Fruit fly (Drosophila melanogaster) whole organism, embryonic: Measurements from ENCODE around the gene Rip11.

Source experiments
- CG11456 ChIP-seq: fragments of 200-800 bp; sonication (Bioruptor generic); IDR thresholded peaks from 3 replicates; pipeline ENCODE4 v1.3.6; 2022; ENCODE audit warnings: missing biosample characterization, missing genetic modification characterization
- CG12071 ChIP-seq: fragments of 200-800 bp; sonication (Bioruptor generic); optimal IDR thresholded peaks from 3 replicates; lab custom pipeline; 2018; ENCODE audit warnings: missing biosample characterization, mild to moderate bottlenecking, missing genetic modification characterization
- CG12391 ChIP-seq: fragments of 200-800 bp; sonication (Bioruptor generic); optimal IDR thresholded peaks from 3 replicates; lab custom pipeline; 2018; ENCODE audit warnings: missing biosample characterization, mild to moderate bottlenecking, missing genetic modification characterization, moderate library complexity
- CG14014 ChIP-seq: fragments of 200-800 bp; sonication (Bioruptor generic); IDR thresholded peaks from 2 replicates; pipeline ENCODE4 v1.3.6; 2022; ENCODE audit warnings: missing biosample characterization, missing genetic modification characterization
- CG14050 ChIP-seq: fragments of 200-800 bp; sonication (Bioruptor generic); IDR thresholded peaks from 3 replicates; pipeline ENCODE4 v1.3.6; 2022; ENCODE audit warnings: missing biosample characterization, missing genetic modification characterization
- CG14441 ChIP-seq: fragments of 200-800 bp; sonication (Bioruptor generic); IDR thresholded peaks from 2 replicates; pipeline ENCODE4 v1.3.6; 2022; ENCODE audit warnings: missing biosample characterization, missing genetic modification characterization
- CG15601 ChIP-seq: fragments of 200-800 bp; sonication (Bioruptor generic); optimal IDR thresholded peaks from 3 replicates; lab custom pipeline; 2019; ENCODE audit warnings: missing biosample characterization, mild to moderate bottlenecking, missing genetic modification characterization, moderate library complexity
- CG18599 ChIP-seq: fragments of 200-800 bp; sonication (Bioruptor generic); optimal IDR thresholded peaks from 3 replicates; lab custom pipeline; 2017; ENCODE audit warnings: missing biosample characterization, missing genetic modification characterization, mild to moderate bottlenecking, moderate library complexity, missing genetic modification reagents
- CG30431 ChIP-seq: fragments of 200-800 bp; sonication (Bioruptor generic); optimal IDR thresholded peaks from 2 replicates; lab custom pipeline; 2017; ENCODE audit warnings: missing biosample characterization, missing genetic modification characterization
- CG32532 ChIP-seq: fragments of 200-800 bp; sonication (Bioruptor generic); IDR thresholded peaks from 2 replicates; pipeline ENCODE4 v1.3.6; 2022; ENCODE audit warnings: missing biosample characterization, missing genetic modification characterization
- CG6654 ChIP-seq: fragments of 200-800 bp; sonication (Bioruptor generic); optimal IDR thresholded peaks from 2 replicates; lab custom pipeline; 2017; ENCODE audit warnings: missing biosample characterization, mild to moderate bottlenecking, missing genetic modification characterization
- CG7372 ChIP-seq: fragments of 200-800 bp; sonication (Bioruptor generic); IDR thresholded peaks from 2 replicates; pipeline ENCODE4 v1.3.6; 2022; ENCODE audit warnings: missing biosample characterization, missing genetic modification characterization
- CG8359 ChIP-seq: fragments of 200-800 bp; sonication (Bioruptor generic); optimal IDR thresholded peaks from 2 replicates; lab custom pipeline; 2017; ENCODE audit warnings: missing biosample characterization, mild to moderate bottlenecking, missing genetic modification characterization, borderline replicate concordance
- CG9797 ChIP-seq: fragments of 200-800 bp; sonication (Bioruptor generic); optimal IDR thresholded peaks from 3 replicates; lab custom pipeline; 2018; ENCODE audit warnings: missing biosample characterization, mild to moderate bottlenecking, missing genetic modification characterization
- Dfd ChIP-seq, 2 experiments: fragments of >200 bp; optimal IDR thresholded peaks; 2 replicates each; lab custom pipeline; 2017; ENCODE audit warnings: missing biosample characterization in 2 of 2, missing genetic modification characterization in 2 of 2
- Doc3 ChIP-seq: fragments of 200-800 bp; sonication (Bioruptor generic); IDR thresholded peaks from 3 replicates; pipeline ENCODE4 v1.3.6; 2022; ENCODE audit warnings: missing biosample characterization, missing genetic modification characterization; ENCODE audit not compliant: partially characterized antibody
- Dp ChIP-seq: fragments of 200-800 bp; sonication (Bioruptor generic); optimal IDR thresholded peaks from 2 replicates; lab custom pipeline; 2018; ENCODE audit warnings: missing biosample characterization, mild to moderate bottlenecking, missing genetic modification characterization, moderate library complexity
- Drgx ChIP-seq: fragments of 200-800 bp; sonication (Bioruptor generic); IDR thresholded peaks from 2 replicates; pipeline ENCODE4 v1.3.6; 2022; ENCODE audit warnings: missing biosample characterization, missing genetic modification characterization
- Fer2 ChIP-seq: fragments of 200-800 bp; sonication (Bioruptor generic); optimal IDR thresholded peaks from 2 replicates; lab custom pipeline; 2018; ENCODE audit warnings: missing biosample characterization, mild to moderate bottlenecking, missing genetic modification characterization, moderate library complexity
- GATAe ChIP-seq: fragments of 200-800 bp; sonication (Bioruptor generic); conservative IDR thresholded peaks from 2 replicates; pipeline ENCODE4 v1.3.6; 2022; ENCODE audit warnings: missing biosample characterization, missing genetic modification characterization
- HHEX ChIP-seq: fragments of 200-800 bp; sonication (Bioruptor generic); optimal IDR thresholded peaks from 3 replicates; lab custom pipeline; 2017; ENCODE audit warnings: missing biosample characterization, mild to moderate bottlenecking, missing genetic modification characterization, missing genetic modification reagents
- NK7.1 ChIP-seq: fragments of 200-800 bp; sonication (Bioruptor generic); optimal IDR thresholded peaks from 3 replicates; lab custom pipeline; 2016; ENCODE audit warnings: missing biosample characterization, missing genetic modification characterization
- Sox100B ChIP-seq: fragments of 200-800 bp; sonication (Bioruptor generic); optimal IDR thresholded peaks from 3 replicates; lab custom pipeline; 2018; ENCODE audit warnings: missing biosample characterization, mild to moderate bottlenecking, missing genetic modification characterization
- bigmax ChIP-seq: fragments of 200-800 bp; sonication (Bioruptor generic); optimal IDR thresholded peaks from 2 replicates; lab custom pipeline; 2018; ENCODE audit warnings: missing biosample characterization, mild to moderate bottlenecking, missing genetic modification characterization
- bowl ChIP-seq: fragments of 200-800 bp; sonication (Bioruptor generic); IDR thresholded peaks from 2 replicates; pipeline ENCODE4 v1.3.6; 2022; ENCODE audit warnings: missing biosample characterization, missing genetic modification characterization
- chif ChIP-seq, 2 experiments: fragments of 200-800 bp; sonication (Bioruptor generic); optimal IDR thresholded peaks; 3 replicates each; lab custom pipeline; 2016; ENCODE audit warnings: missing biosample characterization in 2 of 2, missing genetic modification characterization in 2 of 2
- chm ChIP-seq: fragments of 200-800 bp; sonication (Bioruptor generic); IDR thresholded peaks from 2 replicates; pipeline ENCODE4 v1.3.6; 2022; ENCODE audit warnings: missing biosample characterization, missing genetic modification characterization
- crp ChIP-seq, 2 experiments: fragments of 200-800 bp; sonication (Bioruptor generic); optimal IDR thresholded peaks; 2 replicates in 1 of 2; 3 replicates in 1 of 2; lab custom pipeline; 2017; ENCODE audit warnings: missing biosample characterization in 2 of 2, missing genetic modification characterization in 2 of 2, mild to moderate bottlenecking in 1 of 2, moderate library complexity in 1 of 2
- dan ChIP-seq: fragments of 200-800 bp; sonication (Bioruptor generic); IDR thresholded peaks from 2 replicates; pipeline ENCODE4 v1.3.6; 2022; ENCODE audit warnings: missing biosample characterization, missing genetic modification characterization
- ems ChIP-seq: fragments of 200-800 bp; sonication (Bioruptor generic); optimal IDR thresholded peaks from 3 replicates; lab custom pipeline; 2016; ENCODE audit warnings: missing biosample characterization, missing genetic modification characterization
- ftz-f1 ChIP-seq: fragments of 200-800 bp; sonication (Bioruptor generic); optimal IDR thresholded peaks from 2 replicates; lab custom pipeline; 2016; ENCODE audit warnings: missing biosample characterization, missing genetic modification characterization
- gro ChIP-seq: fragments of 200-800 bp; sonication (Bioruptor generic); optimal IDR thresholded peaks from 2 replicates; lab custom pipeline; 2016; ENCODE audit warnings: missing biosample characterization, missing genetic modification characterization
- gsb-n ChIP-seq: fragments of 200-800 bp; sonication (Bioruptor generic); optimal IDR thresholded peaks from 3 replicates; lab custom pipeline; 2018; ENCODE audit warnings: missing biosample characterization, mild to moderate bottlenecking, missing genetic modification characterization
- gt ChIP-seq: fragments of 200-800 bp; sonication (Bioruptor generic); IDR thresholded peaks from 2 replicates; pipeline ENCODE4 v1.3.6; 2022; ENCODE audit warnings: missing biosample characterization, missing genetic modification characterization
- hbn ChIP-seq: fragments of 200-800 bp; sonication (Bioruptor generic); IDR thresholded peaks from 2 replicates; pipeline ENCODE4 v1.3.6; 2022; ENCODE audit warnings: missing biosample characterization, missing genetic modification characterization; ENCODE audit not compliant: partially characterized antibody
- hkb ChIP-seq, 2 experiments: fragments of 200-800 bp in 1 of 2; fragments of >200 bp in 1 of 2; sonication (Bioruptor generic) in 1 of 2; IDR thresholded peaks in 1 of 2; optimal IDR thresholded peaks in 1 of 2; 2 replicates each; pipeline versions ENCODE4 v1.3.6 to Lab custom; 2017 to 2022; ENCODE audit warnings: missing biosample characterization in 1 of 2, missing genetic modification characterization in 1 of 2
- kay ChIP-seq: fragments of 200-800 bp; sonication (Bioruptor generic); optimal IDR thresholded peaks from 2 replicates; lab custom pipeline; 2016; ENCODE audit warnings: missing biosample characterization, missing genetic modification characterization
- ken ChIP-seq: fragments of 200-800 bp; sonication (Bioruptor generic); IDR thresholded peaks from 3 replicates; pipeline ENCODE4 v1.3.6; 2022; ENCODE audit warnings: missing biosample characterization, missing genetic modification characterization
- nmo ChIP-seq: fragments of 200-800 bp; sonication (Bioruptor generic); optimal IDR thresholded peaks from 2 replicates; lab custom pipeline; 2018; ENCODE audit warnings: missing biosample characterization, mild to moderate bottlenecking, missing genetic modification characterization, moderate library complexity
- pho ChIP-seq: fragments of 200-800 bp; sonication (Bioruptor generic); optimal IDR thresholded peaks from 2 replicates; lab custom pipeline; 2016; ENCODE audit warnings: missing biosample characterization, missing genetic modification characterization
- prd ChIP-seq, 3 experiments: fragments of >200 bp in 2 of 3; fragments of 200-800 bp in 1 of 3; sonication (Bioruptor generic) in 1 of 3; optimal IDR thresholded peaks in 2 of 3; IDR thresholded peaks in 1 of 3; 2 replicates in 2 of 3; 3 replicates in 1 of 3; pipeline versions ENCODE4 v1.3.6 to Lab custom; 2017 to 2022; ENCODE audit warnings: missing biosample characterization in 1 of 3, missing genetic modification characterization in 1 of 3
- rib ChIP-seq: fragments of 200-800 bp; sonication (Bioruptor generic); IDR thresholded peaks from 2 replicates; pipeline ENCODE4 v1.3.6; 2022; ENCODE audit warnings: missing biosample characterization, missing genetic modification characterization
- row ChIP-seq: fragments of 200-800 bp; sonication (Bioruptor generic); IDR thresholded peaks from 3 replicates; pipeline ENCODE4 v1.3.6; 2022; ENCODE audit warnings: missing biosample characterization, missing genetic modification characterization
- sd ChIP-seq: fragments of 200-800 bp; sonication (Bioruptor generic); optimal IDR thresholded peaks from 3 replicates; lab custom pipeline; 2018; ENCODE audit warnings: missing biosample characterization, mild to moderate bottlenecking, missing genetic modification characterization, moderate library complexity
- sob ChIP-seq: fragments of 200-800 bp; sonication (Bioruptor generic); IDR thresholded peaks from 2 replicates; pipeline ENCODE4 v1.3.6; 2022; ENCODE audit warnings: missing biosample characterization, missing genetic modification characterization
- sug ChIP-seq: fragments of 200-800 bp; optimal IDR thresholded peaks from 2 replicates; lab custom pipeline; 2019; ENCODE audit warnings: missing biosample characterization, mild to moderate bottlenecking, missing genetic modification characterization, moderate library complexity
- toy ChIP-seq: fragments of 200-800 bp; sonication (Bioruptor generic); IDR thresholded peaks from 2 replicates; pipeline ENCODE4 v1.3.6; 2022; ENCODE audit warnings: missing biosample characterization, missing genetic modification characterization
- tx ChIP-seq: fragments of 200-800 bp; sonication (Bioruptor generic); optimal IDR thresholded peaks from 2 replicates; lab custom pipeline; 2016; ENCODE audit warnings: missing biosample characterization, missing genetic modification characterization
- vnd ChIP-seq: fragments of 200-800 bp; sonication (Bioruptor generic); IDR thresholded peaks from 3 replicates; pipeline ENCODE4 v1.3.6; 2022; ENCODE audit warnings: missing biosample characterization, missing genetic modification characterization; ENCODE audit not compliant: partially characterized antibody
- wek ChIP-seq: fragments of 200-800 bp; sonication (Bioruptor generic); optimal IDR thresholded peaks from 3 replicates; lab custom pipeline; 2018; ENCODE audit warnings: missing biosample characterization, mild to moderate bottlenecking, missing genetic modification characterization, moderate library complexity

The Rip11 gene

dm6 chrX:18635118-18635552, 12.3 kb downstream of the Rip11 start (continued):
- no peak for TF ChIP-seq bigmax (GFP tag; lab: Kevin White, UChicago)
- TF ChIP-seq NK7.1 (GFP tag; lab: Kevin White, UChicago): no peak
- TF ChIP-seq bowl (GFP tag; lab: Robert Waterston, UW): no peak
- no peak for TF ChIP-seq CG15601 (tag; lab: Kevin White, UChicago)
- no peak for TF ChIP-seq chm (GFP tag; lab: Robert Waterston, UW)
- TF ChIP-seq ken (GFP tag; lab: Robert Waterston, UW): no peak
- peak; percentile 19 for TF ChIP-seq CG12391 (tag; lab: Kevin White, UChicago)
- TF ChIP-seq CG14441 (GFP tag; lab: Robert Waterston, UW): no peak
- no peak for TF ChIP-seq gt (GFP tag; lab: Robert Waterston, UW)
- TF ChIP-seq prd (optimal IDR thresholded peaks at IDR 0.05; lab: Kevin White, UChicago): no peak
- TF ChIP-seq prd (GFP tag; IDR thresholded peaks at IDR 0.05; lab: Robert Waterston, UW): no peak
- TF ChIP-seq hkb (optimal IDR thresholded peaks at IDR 0.05; lab: Kevin White, UChicago): no peak
- no peak for TF ChIP-seq hkb (GFP tag; IDR thresholded peaks at IDR 0.05; lab: Robert Waterston, UW)
- 0 out of 2 replicates have a peak, but pooled peaks have one; percentile 35 for TF ChIP-seq sob (GFP tag; lab: Robert Waterston, UW)
- TF ChIP-seq CG14014 (GFP tag; lab: Robert Waterston, UW): 0 out of 2 replicates have a peak, but pooled peaks have one; percentile 30
- TF ChIP-seq pho (GFP tag; lab: Kevin White, UChicago): peak; percentile 27
- peak; percentile 27 for TF ChIP-seq nmo (GFP tag; lab: Kevin White, UChicago)
- TF ChIP-seq sd (tag; lab: Kevin White, UChicago): no peak
- TF ChIP-seq Fer2 (tag; lab: Kevin White, UChicago): no peak
- no peak for TF ChIP-seq Dfd (GFP tag; optimal IDR thresholded peaks at IDR 0.05; lab: Kevin White, UChicago)
- no peak for TF ChIP-seq kay (GFP tag; lab: Kevin White, UChicago)
- no peak for TF ChIP-seq gsb-n (tag; lab: Kevin White, UChicago)
- no peak for TF ChIP-seq Sox100B (GFP tag; lab: Kevin White, UChicago)
- peak; percentile 72 for TF ChIP-seq Dp (GFP tag; lab: Kevin White, UChicago)
- no peak for TF ChIP-seq crp (GFP tag; optimal IDR thresholded peaks at IDR 0.05; lab: Kevin White, UChicago)
- TF ChIP-seq Drgx (GFP tag; lab: Robert Waterston, UW): no peak
- TF ChIP-seq GATAe: no peak
- TF ChIP-seq CG6654 (GFP tag; lab: Kevin White, UChicago): no peak
- no peak for TF ChIP-seq CG18599
- no peak for TF ChIP-seq toy (GFP tag; lab: Robert Waterston, UW)
- TF ChIP-seq CG11456 (GFP tag; lab: Robert Waterston, UW): peak; percentile 85
- peak; percentile 74 for TF ChIP-seq CG32532
- TF ChIP-seq tx (GFP tag; lab: Kevin White, UChicago): no peak
- TF ChIP-seq rib: no peak
- TF ChIP-seq CG30431 (GFP tag; lab: Kevin White, UChicago): no peak
- TF ChIP-seq ftz-f1 (GFP tag; lab: Kevin White, UChicago): no peak
- no peak for TF ChIP-seq ems
- TF ChIP-seq Doc3 (GFP tag; lab: Robert Waterston, UW): peak; percentile 61
- TF ChIP-seq CG14050: no peak
- no peak for TF ChIP-seq HHEX (GFP tag; lab: Kevin White, UChicago)
- no peak for TF ChIP-seq CG12071 (GFP tag; lab: Kevin White, UChicago)
- TF ChIP-seq dan (GFP tag; lab: Robert Waterston, UW): no peak
- no peak for TF ChIP-seq wek
- TF ChIP-seq vnd: no peak; the same call in 2 of the 3 replicates
- TF ChIP-seq row (GFP tag; lab: Robert Waterston, UW): no peak
- no peak for TF ChIP-seq CG8359
- peak; percentile 43 for TF ChIP-seq gro (GFP tag; lab: Kevin White, UChicago)
- TF ChIP-seq CG7372 (GFP tag; lab: Robert Waterston, UW): no peak
- TF ChIP-seq chif (GFP tag; optimal IDR thresholded peaks at IDR 0.05; lab: Kevin White, UChicago): peak; percentile 3 to 49
- TF ChIP-seq hbn (GFP tag; lab: Robert Waterston, UW): peak; percentile 46
- no peak for TF ChIP-seq CG9797 (GFP tag; lab: Kevin White, UChicago)
- TF ChIP-seq sug: peak; percentile 31
